Worm (Caenorhabditis elegans) whole organism, L4 larva: Measurements from ENCODE around the gene sedl-1.
A peak's percentile ranks its signal among the peaks of the same experiment; 100 is the strongest.

ENCODE experiments used
- D1046.2 ChIP-seq: fragments of 200-800 bp; sonication (Bioruptor generic); IDR thresholded peaks from 2 replicates; pipeline ENCODE4 v1.3.6; 2022; ENCODE audit warnings: missing genetic modification characterization, missing compliant biosample characterization
- F44E2.7 ChIP-seq: fragments of 200-800 bp; sonication (Bioruptor generic); IDR thresholded peaks from 2 replicates; pipeline ENCODE4 v2.1.2; 2022; ENCODE audit warnings: missing genetic modification characterization, missing compliant biosample characterization
- R02D3.7 ChIP-seq: fragments of 150-350 bp; sonication (generic microtip); optimal IDR thresholded peaks from 3 replicates; lab custom pipeline; 2014; ENCODE audit warnings: missing biosample characterization, missing genetic modification characterization
- T26A8.4 ChIP-seq: fragments of 200-800 bp; sonication (Bioruptor generic); IDR thresholded peaks from 2 replicates; pipeline ENCODE4 v1.3.6; 2022; ENCODE audit warnings: missing genetic modification characterization, missing compliant biosample characterization
- Y75B8A.6 ChIP-seq: fragments of 200-800 bp; sonication (Bioruptor generic); IDR thresholded peaks from 2 replicates; pipeline ENCODE4 v1.3.6; 2022; ENCODE audit warnings: missing genetic modification reagents, missing genetic modification characterization, missing compliant biosample characterization
- aly-2 ChIP-seq: sonication (generic microtip); optimal IDR thresholded peaks from 2 replicates; lab custom pipeline; 2018; ENCODE audit warnings: missing biosample characterization, missing genetic modification characterization
- arid-1 ChIP-seq: fragments of 200-800 bp; sonication (Bioruptor generic); conservative IDR thresholded peaks from 2 replicates; pipeline ENCODE4 v1.3.6; 2022; ENCODE audit warnings: missing genetic modification reagents, missing genetic modification characterization, missing compliant biosample characterization
- ceh-20 ChIP-seq: fragments of 200-800 bp; sonication (Bioruptor generic); IDR thresholded peaks from 2 replicates; pipeline ENCODE4 v1.3.6; 2022; ENCODE audit warnings: missing genetic modification reagents, missing genetic modification characterization, missing compliant biosample characterization
- ceh-28 ChIP-seq: fragments of 150-350 bp; optimal IDR thresholded peaks from 2 replicates; lab custom pipeline; 2014; ENCODE audit warnings: missing biosample characterization, missing genetic modification reagents, missing genetic modification characterization
- cey-2 ChIP-seq: sonication (generic microtip); optimal IDR thresholded peaks from 3 replicates; lab custom pipeline; 2017; ENCODE audit warnings: missing genetic modification characterization, mild to moderate bottlenecking, missing compliant biosample characterization, antibody characterized with exemption, borderline replicate concordance; ENCODE audit not compliant: insufficient read depth
- ctbp-1 ChIP-seq: fragments of 200-800 bp; sonication (Bioruptor generic); IDR thresholded peaks from 2 replicates; pipeline ENCODE4 v1.3.6; 2022; ENCODE audit warnings: missing genetic modification reagents, missing genetic modification characterization, missing compliant biosample characterization
- daf-12 ChIP-seq: fragments of 150-350 bp; optimal IDR thresholded peaks from 2 replicates; lab custom pipeline; 2014; ENCODE audit warnings: missing biosample characterization, missing genetic modification reagents, missing genetic modification characterization
- daf-8 ChIP-seq: fragments of 200-800 bp; sonication (Bioruptor generic); IDR thresholded peaks from 2 replicates; pipeline ENCODE4 v1.3.6; 2022; ENCODE audit warnings: missing genetic modification characterization, missing compliant biosample characterization
- dmd-6 ChIP-seq: fragments of 200-800 bp; sonication (Bioruptor generic); IDR thresholded peaks from 2 replicates; pipeline ENCODE4 v1.3.6; 2022; ENCODE audit warnings: missing genetic modification reagents, missing genetic modification characterization, missing compliant biosample characterization
- dpl-1 ChIP-seq: fragments of 150-350 bp; optimal IDR thresholded peaks from 2 replicates; lab custom pipeline; 2014; ENCODE audit warnings: missing biosample characterization, missing genetic modification reagents, missing genetic modification characterization
- duxl-1 ChIP-seq: sonication (generic microtip); optimal IDR thresholded peaks from 2 replicates; lab custom pipeline; 2016; ENCODE audit warnings: mild to moderate bottlenecking, missing genetic modification characterization, moderate library complexity, missing compliant biosample characterization; ENCODE audit not compliant: poor library complexity
- fos-1 ChIP-seq: fragments of 150-350 bp; optimal IDR thresholded peaks from 2 replicates; lab custom pipeline; 2014; ENCODE audit warnings: missing biosample characterization, missing genetic modification characterization
- gei-8 ChIP-seq: fragments of 200-800 bp; sonication (Bioruptor generic); optimal IDR thresholded peaks from 2 replicates; lab custom pipeline; 2018; ENCODE audit warnings: mild to moderate bottlenecking, missing genetic modification characterization, missing compliant biosample characterization
- hlh-30 ChIP-seq: sonication (generic microtip); optimal IDR thresholded peaks from 2 replicates; lab custom pipeline; 2017; ENCODE audit warnings: antibody characterized with exemption, mild to moderate bottlenecking, missing genetic modification characterization, missing compliant biosample characterization; ENCODE audit not compliant: insufficient read depth
- jun-1 ChIP-seq: fragments of 150-350 bp; optimal IDR thresholded peaks from 2 replicates; lab custom pipeline; 2014; ENCODE audit warnings: missing biosample characterization, missing genetic modification reagents, missing genetic modification characterization
- lim-7 ChIP-seq: fragments of 200-800 bp; sonication (Bioruptor generic); IDR thresholded peaks from 2 replicates; pipeline ENCODE4 v1.3.6; 2022; ENCODE audit warnings: missing genetic modification characterization, missing compliant biosample characterization
- lin-29 ChIP-seq: fragments of 200-800 bp; sonication (Bioruptor generic); IDR thresholded peaks from 2 replicates; pipeline ENCODE4 v1.3.6; 2022; ENCODE audit warnings: missing genetic modification reagents, missing genetic modification characterization, missing compliant biosample characterization
- lin-38 ChIP-seq: fragments of 200-800 bp; sonication (Bioruptor generic); IDR thresholded peaks from 2 replicates; pipeline ENCODE4 v1.3.6; 2022; ENCODE audit warnings: missing genetic modification reagents, missing genetic modification characterization, missing compliant biosample characterization
- lsy-2 ChIP-seq, 2 experiments: fragments of 150-350 bp in 1 of 2; sonication (generic microtip) in 1 of 2; optimal IDR thresholded peaks; 2 replicates each; lab custom pipeline; 2014 to 2017; ENCODE audit warnings: missing biosample characterization in 2 of 2, missing genetic modification characterization in 2 of 2
- madf-5 ChIP-seq, 2 experiments: fragments of 200-800 bp; sonication (Bioruptor generic); IDR thresholded peaks; 2 replicates each; pipeline ENCODE4 v1.3.6; 2022; ENCODE audit warnings: missing compliant biosample characterization in 2 of 2, missing genetic modification characterization in 2 of 2
- madf-9 ChIP-seq: fragments of 200-800 bp; sonication (Bioruptor generic); conservative IDR thresholded peaks from 2 replicates; pipeline ENCODE4 v1.3.6; 2022; ENCODE audit warnings: missing genetic modification reagents, missing genetic modification characterization, missing compliant biosample characterization
- mxl-2 ChIP-seq: fragments of 200-800 bp; sonication (Bioruptor generic); conservative IDR thresholded peaks from 2 replicates; pipeline ENCODE4 v1.3.6; 2022; ENCODE audit warnings: missing genetic modification reagents, missing genetic modification characterization, missing compliant biosample characterization
- nhr-10 ChIP-seq: fragments of 150-350 bp; optimal IDR thresholded peaks from 2 replicates; lab custom pipeline; 2014; ENCODE audit warnings: missing biosample characterization, missing genetic modification characterization
- nhr-102 ChIP-seq: sonication (generic microtip); optimal IDR thresholded peaks from 2 replicates; lab custom pipeline; 2016; ENCODE audit warnings: mild to moderate bottlenecking, missing genetic modification characterization, moderate library complexity, missing compliant biosample characterization
- nhr-111 ChIP-seq: fragments of 200-800 bp; sonication (Bioruptor generic); optimal IDR thresholded peaks from 2 replicates; lab custom pipeline; 2018; ENCODE audit warnings: mild to moderate bottlenecking, missing genetic modification characterization, missing compliant biosample characterization
- nhr-48 ChIP-seq: sonication (generic microtip); optimal IDR thresholded peaks from 2 replicates; lab custom pipeline; 2016; ENCODE audit warnings: mild to moderate bottlenecking, missing genetic modification characterization, missing compliant biosample characterization
- nhr-76 ChIP-seq: fragments of 150-350 bp; optimal IDR thresholded peaks from 2 replicates; lab custom pipeline; 2014; ENCODE audit warnings: missing biosample characterization, missing genetic modification characterization
- nhr-77 ChIP-seq: fragments of 150-350 bp; optimal IDR thresholded peaks from 2 replicates; lab custom pipeline; 2014; ENCODE audit warnings: missing biosample characterization, missing genetic modification characterization
- pha-4 ChIP-seq, 2 experiments: fragments of 150-350 bp in 1 of 2; fragments of 200-800 bp in 1 of 2; sonication (Bioruptor generic) in 1 of 2; IDR thresholded peaks in 1 of 2; optimal IDR thresholded peaks in 1 of 2; 2 replicates each; pipeline versions ENCODE4 v1.3.6 to Lab custom; 2014 to 2022; ENCODE audit warnings: missing genetic modification characterization in 2 of 2, missing genetic modification reagents in 2 of 2, missing biosample characterization in 1 of 2, missing compliant biosample characterization in 1 of 2
- php-3 ChIP-seq: fragments of 200-800 bp; sonication (Bioruptor generic); IDR thresholded peaks from 2 replicates; pipeline ENCODE4 v1.3.6; 2022; ENCODE audit warnings: missing genetic modification reagents, missing genetic modification characterization, missing compliant biosample characterization
- pqm-1 ChIP-seq: sonication (generic microtip); optimal IDR thresholded peaks from 2 replicates; lab custom pipeline; 2017; ENCODE audit warnings: missing biosample characterization, missing genetic modification characterization
- rbr-2 ChIP-seq: sonication (generic microtip); optimal IDR thresholded peaks from 2 replicates; lab custom pipeline; 2016; ENCODE audit warnings: missing genotype, missing genetic modification characterization, missing compliant biosample characterization
- set-16 ChIP-seq: fragments of 200-800 bp; sonication (Bioruptor generic); IDR thresholded peaks from 2 replicates; pipeline ENCODE4 v1.3.6; 2022; ENCODE audit warnings: missing genetic modification reagents, missing genetic modification characterization, missing compliant biosample characterization
- snpc-1.2 ChIP-seq: fragments of 200-800 bp; sonication (Bioruptor generic); IDR thresholded peaks from 2 replicates; pipeline ENCODE4 v1.3.6; 2022; ENCODE audit warnings: missing genetic modification reagents, missing genetic modification characterization, missing compliant biosample characterization
- spr-1 ChIP-seq: sonication (generic microtip); optimal IDR thresholded peaks from 2 replicates; lab custom pipeline; 2016; ENCODE audit warnings: mild to moderate bottlenecking, missing genetic modification characterization, missing compliant biosample characterization
- tag-97 ChIP-seq: fragments of 200-800 bp; sonication (Bioruptor generic); IDR thresholded peaks from 2 replicates; pipeline ENCODE4 v1.3.6; 2022; ENCODE audit warnings: missing genetic modification characterization, missing compliant biosample characterization
- unc-39 ChIP-seq: sonication (generic microtip); optimal IDR thresholded peaks from 2 replicates; lab custom pipeline; 2017; ENCODE audit warnings: missing biosample characterization, missing genetic modification characterization
- zag-1 ChIP-seq: fragments of 150-350 bp; optimal IDR thresholded peaks from 2 replicates; lab custom pipeline; 2014; ENCODE audit warnings: missing biosample characterization, missing genetic modification characterization
- zfp-2 ChIP-seq: sonication (generic microtip); optimal IDR thresholded peaks from 2 replicates; lab custom pipeline; 2016; ENCODE audit warnings: mild to moderate bottlenecking, missing genetic modification characterization, missing compliant biosample characterization
- zip-2 ChIP-seq: fragments of 150-350 bp; optimal IDR thresholded peaks from 2 replicates; lab custom pipeline; 2014; ENCODE audit warnings: missing biosample characterization, missing genetic modification characterization
- ztf-7 ChIP-seq: fragments of 150-350 bp; optimal IDR thresholded peaks from 2 replicates; lab custom pipeline; 2014; ENCODE audit warnings: missing biosample characterization, missing genetic modification characterization

sedl-1 gene

DNA sequence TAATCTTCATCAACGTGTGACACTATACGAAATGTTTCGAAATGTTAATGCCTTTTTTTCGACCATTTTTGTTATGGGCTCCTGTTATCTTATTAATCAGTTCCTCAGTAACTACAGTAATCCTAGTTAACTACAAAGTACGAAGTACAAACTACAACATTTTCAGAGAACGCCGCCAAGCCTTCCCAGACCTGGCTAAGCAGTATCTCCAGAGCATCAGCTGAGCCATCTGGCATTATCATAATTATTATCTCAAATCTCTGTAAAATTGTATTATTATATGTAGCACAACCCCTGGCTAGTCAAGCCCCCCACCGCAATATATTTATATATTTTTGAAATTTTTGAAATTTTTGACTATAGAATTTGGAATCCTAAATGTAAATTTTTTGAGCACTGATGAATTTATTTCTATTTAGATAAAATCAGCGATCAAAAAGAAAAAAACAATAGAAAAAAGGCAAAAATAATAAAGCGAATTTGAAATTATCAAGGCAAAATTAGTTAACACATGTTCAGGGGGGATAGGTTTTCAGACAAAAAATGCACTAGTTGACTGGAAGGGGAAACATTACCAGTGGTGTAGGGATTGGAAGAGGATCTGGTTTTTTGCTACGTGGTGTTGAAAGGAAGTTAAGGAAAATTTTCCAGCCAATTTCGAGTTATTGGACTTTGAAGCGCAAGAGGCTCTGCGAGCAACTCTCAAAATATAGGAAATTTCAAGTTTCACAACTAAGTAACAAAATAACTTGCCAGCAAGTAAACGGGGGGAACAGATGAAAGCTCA is 11.9 kb upstream of the sedl-1 start (continued):
- TF ChIP-seq hlh-30 (tag; lab: Kevin White, UChicago): no peak
- TF ChIP-seq lim-7 (GFP tag; lab: Robert Waterston, UW): no peak; the same call in 1 of the 2 replicates
- TF ChIP-seq rbr-2 (tag; lab: Kevin White, UChicago): no peak
- peak in 1 of 2 experiments; percentile 43 for TF ChIP-seq lsy-2 (tag; optimal IDR thresholded peaks at IDR 0.05; lab: Kevin White, UChicago)
- TF ChIP-seq daf-8 (GFP tag; lab: Robert Waterston, UW): no peak
- TF ChIP-seq madf-5 (GFP tag; IDR thresholded peaks at IDR 0.05; lab: Robert Waterston, UW): no peak
- 0 out of 2 replicates have a peak, but pooled peaks have one; percentile 35 for TF ChIP-seq D1046.2 (GFP tag; lab: Robert Waterston, UW)
- no peak for TF ChIP-seq zag-1 (tag; lab: Kevin White, UChicago)
- TF ChIP-seq nhr-76 (tag; lab: Kevin White, UChicago): no peak
- no peak for TF ChIP-seq Y75B8A.6
- no peak for TF ChIP-seq snpc-1.2 (GFP tag; lab: Robert Waterston, UW)
- TF ChIP-seq ceh-20 (GFP tag; lab: Robert Waterston, UW): no peak
- 0 out of 2 replicates have a peak, but pooled peaks have one; percentile 40 for TF ChIP-seq F44E2.7 (GFP tag; lab: Robert Waterston, UW)
- no peak for TF ChIP-seq spr-1
- TF ChIP-seq gei-8 (GFP tag; lab: Kevin White, UChicago): no peak
- TF ChIP-seq zip-2: no peak
- TF ChIP-seq nhr-10: no peak
- no peak for TF ChIP-seq nhr-111 (GFP tag; lab: Kevin White, UChicago)
- no peak for TF ChIP-seq lin-29 (GFP tag; lab: Robert Waterston, UW)
- no peak for TF ChIP-seq unc-39 (tag; lab: Kevin White, UChicago)
- TF ChIP-seq ztf-7: no peak
- no peak for TF ChIP-seq daf-12 (tag; lab: Kevin White, UChicago)
- TF ChIP-seq jun-1: no peak
- TF ChIP-seq set-16: no peak
- no peak for TF ChIP-seq aly-2 (tag; lab: Kevin White, UChicago)
- TF ChIP-seq duxl-1 (tag; lab: Kevin White, UChicago): peak; percentile 29
- no peak for TF ChIP-seq nhr-77 (tag; lab: Kevin White, UChicago)
- peak; percentile 51; the same call in 1 of the 2 replicates for TF ChIP-seq arid-1 (GFP tag; lab: Robert Waterston, UW)
- TF ChIP-seq zfp-2 (tag; lab: Kevin White, UChicago): no peak
- TF ChIP-seq cey-2 (tag; lab: Kevin White, UChicago): no peak
- TF ChIP-seq nhr-48 (tag; lab: Kevin White, UChicago): no peak
- TF ChIP-seq pha-4 (GFP tag; IDR thresholded peaks at IDR 0.05; lab: Robert Waterston, UW): peak; percentile 7; the same call in 1 of the 2 replicates
- no peak for TF ChIP-seq pha-4 (tag; optimal IDR thresholded peaks at IDR 0.05; lab: Kevin White, UChicago)

ce11 chrX:1451240-1451639 is 11.2 kb upstream of the sedl-1 start:
- peak; percentile 93 for TF ChIP-seq set-16
- TF ChIP-seq R02D3.7 (tag; lab: Kevin White, UChicago): no peak

ce11 chrX:1450352-1450818 is 10.3 kb upstream of the sedl-1 start, which contains the start of gene W05H7.1:
Gene W05H7.1, plus strand, starts transcription at chrX:1450768.
- TF ChIP-seq madf-9 (GFP tag; lab: Robert Waterston, UW): no peak
- TF ChIP-seq dpl-1 (GFP tag; lab: Kevin White, UChicago): no peak
- TF ChIP-seq R02D3.7 (tag; lab: Kevin White, UChicago): no peak
- TF ChIP-seq zag-1 (tag; lab: Kevin White, UChicago): no peak
- TF ChIP-seq jun-1: no peak
- no peak for TF ChIP-seq T26A8.4 (GFP tag; lab: Robert Waterston, UW)
- TF ChIP-seq rbr-2 (tag; lab: Kevin White, UChicago): no peak
- TF ChIP-seq dmd-6: no peak
- TF ChIP-seq nhr-48 (tag; lab: Kevin White, UChicago): no peak
- no peak for TF ChIP-seq php-3 (GFP tag; lab: Robert Waterston, UW)
- no peak for TF ChIP-seq nhr-102 (tag; lab: Kevin White, UChicago)
- TF ChIP-seq tag-97: no peak
- no peak for TF ChIP-seq ceh-28 (tag; lab: Kevin White, UChicago)
- no peak for TF ChIP-seq lin-29 (GFP tag; lab: Robert Waterston, UW)
- TF ChIP-seq lin-38 (GFP tag; lab: Robert Waterston, UW): peak; percentile 38
- TF ChIP-seq ctbp-1 (GFP tag; lab: Robert Waterston, UW): no peak
- no peak for TF ChIP-seq fos-1 (tag; lab: Kevin White, UChicago)
- no peak for TF ChIP-seq pqm-1 (tag; lab: Kevin White, UChicago)
- no peak for TF ChIP-seq mxl-2
- no peak for TF ChIP-seq arid-1 (GFP tag; lab: Robert Waterston, UW)
- TF ChIP-seq Y75B8A.6: no peak
